Worm (Caenorhabditis elegans) whole organism, L1 larva: ENCODE results near the gene pqn-96.

ENCODE experiments used
- blmp-1 ChIP-seq: fragments of 150-350 bp; optimal IDR thresholded peaks from 2 replicates; lab custom pipeline; 2014; ENCODE audit warnings: missing biosample characterization, missing genetic modification characterization
- ces-1 ChIP-seq: fragments of 150-350 bp; optimal IDR thresholded peaks from 2 replicates; lab custom pipeline; 2014; ENCODE audit warnings: missing biosample characterization, missing genetic modification reagents, missing genetic modification characterization
- dpl-1 ChIP-seq, 3 experiments: fragments of 150-350 bp in 2 of 3; sonication (generic microtip) in 1 of 3; optimal IDR thresholded peaks; 2 replicates each; lab custom pipeline; 2014 to 2017; ENCODE audit warnings: missing biosample characterization in 3 of 3, missing genetic modification characterization in 3 of 3, missing genetic modification reagents in 3 of 3
- lin-15B ChIP-seq: fragments of 150-350 bp; sonication (generic microtip); optimal IDR thresholded peaks from 3 replicates; lab custom pipeline; 2014; ENCODE audit warnings: missing biosample characterization, missing genetic modification characterization
- lsy-2 ChIP-seq, 2 experiments: fragments of 150-350 bp; optimal IDR thresholded peaks; 2 replicates each; lab custom pipeline; 2014; ENCODE audit warnings: missing biosample characterization in 2 of 2, missing genetic modification characterization in 2 of 2
- mep-1 ChIP-seq: fragments of 150-350 bp; optimal IDR thresholded peaks from 2 replicates; lab custom pipeline; 2014; ENCODE audit warnings: missing biosample characterization, missing genetic modification characterization
- nhr-11 ChIP-seq: fragments of 150-350 bp; optimal IDR thresholded peaks from 2 replicates; lab custom pipeline; 2014; ENCODE audit warnings: missing biosample characterization, missing genetic modification characterization
- nhr-12 ChIP-seq: sonication (generic microtip); optimal IDR thresholded peaks from 2 replicates; lab custom pipeline; 2017; ENCODE audit warnings: missing biosample characterization, missing genetic modification characterization
- nhr-85 ChIP-seq: sonication (generic microtip); peaks from one replicate; lab custom pipeline; 2016; ENCODE audit warnings: missing genetic modification characterization, inconsistent platforms, missing compliant biosample characterization
- pqm-1 ChIP-seq: sonication (generic microtip); optimal IDR thresholded peaks from 3 replicates; lab custom pipeline; 2017; ENCODE audit warnings: missing biosample characterization, missing genetic modification characterization
- zag-1 ChIP-seq: fragments of 150-350 bp; optimal IDR thresholded peaks from 2 replicates; lab custom pipeline; 2014; ENCODE audit warnings: missing biosample characterization, missing genetic modification characterization
- ztf-11 ChIP-seq, 2 experiments: sonication (generic microtip); optimal IDR thresholded peaks; 2 replicates each; lab custom pipeline; 2016 to 2017; ENCODE audit warnings: missing genetic modification characterization in 2 of 2, missing biosample characterization in 1 of 2, missing compliant biosample characterization in 1 of 2
- ztf-4 ChIP-seq: fragments of 150-350 bp; optimal IDR thresholded peaks from 2 replicates; lab custom pipeline; 2014; ENCODE audit warnings: missing biosample characterization, missing genetic modification characterization

DNA sequence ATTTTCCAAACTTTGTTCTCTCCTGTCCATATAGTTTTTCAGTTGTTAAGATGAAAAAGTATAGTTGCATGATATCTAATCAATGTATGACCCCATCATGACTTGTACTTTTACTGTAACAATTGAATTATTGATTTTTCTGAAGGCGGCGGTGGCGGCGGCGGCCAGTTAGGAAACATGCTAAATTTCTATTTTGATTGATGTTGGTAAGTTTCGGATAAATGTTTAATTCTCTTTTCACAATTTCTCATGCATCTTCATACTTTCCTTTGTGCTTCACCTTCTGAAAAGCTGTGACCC lies 21.3 kb downstream of the pqn-96 start, which contains the start of gene sor-1:
- TF ChIP-seq blmp-1 (tag; lab: Kevin White, UChicago) = no peak
- TF ChIP-seq nhr-85 (tag; lab: Kevin White, UChicago) = no peak
- no peak for TF ChIP-seq nhr-12 (tag; lab: Kevin White, UChicago)
- no peak for TF ChIP-seq ces-1 (GFP tag; lab: Kevin White, UChicago)
- no peak for TF ChIP-seq ztf-11 (tag; optimal IDR thresholded peaks at IDR 0.05; lab: Kevin White, UChicago)
- TF ChIP-seq ztf-4 (tag; lab: Kevin White, UChicago) = no peak
- no peak for TF ChIP-seq zag-1 (tag; lab: Kevin White, UChicago)
- TF ChIP-seq lsy-2 (tag; optimal IDR thresholded peaks at IDR 0.05; lab: Kevin White, UChicago) = no peak
- TF ChIP-seq dpl-1 (GFP tag; optimal IDR thresholded peaks at IDR 0.05; lab: Kevin White, UChicago) = no peak
- no peak for TF ChIP-seq nhr-11 (tag; lab: Kevin White, UChicago)
- TF ChIP-seq lin-15B = no peak
- no peak for TF ChIP-seq pqm-1
- TF ChIP-seq mep-1 = no peak
